Fruit fly (Drosophila melanogaster): Measurements from ENCODE around the gene p130CAS.

p130CAS gene

dm6 chr3L:223019-223902 is 70.6 kb downstream of the p130CAS start, which contains the start of the genes pyx and CG33229:
pyx (minus strand) TSS chr3L:223069.
CG33229 (plus strand) TSS chr3L:223852.
- no peak for TF ChIP-seq MESR4 (GFP tag; optimal IDR thresholded peaks at IDR 0.05)
- peak; percentile 77 for TF ChIP-seq CG4328 (GFP tag; optimal IDR thresholded peaks at IDR 0.05)
- peak; percentile 70 for TF ChIP-seq CG30431 (GFP tag; optimal IDR thresholded peaks at IDR 0.05)
- TF ChIP-seq CG13123 (GFP tag; optimal IDR thresholded peaks at IDR 0.05) = peak; percentile 79
- TF ChIP-seq CG4730 (GFP tag; IDR thresholded peaks at IDR 0.05) = peak; percentile 64
- TF ChIP-seq CG13894 (tag; optimal IDR thresholded peaks at IDR 0.05) = peak; percentile 88
- peak; percentile 35 for TF ChIP-seq CG17802 (tag; optimal IDR thresholded peaks at IDR 0.05)
- TF ChIP-seq Doc2 (GFP tag; IDR thresholded peaks at IDR 0.05) = 0 out of 2 replicates have a peak, but pooled peaks have one; percentile 45
- peak; percentile 87 for TF ChIP-seq CG9215 (GFP tag; IDR thresholded peaks at IDR 0.05)
- peak; percentile 79 for TF ChIP-seq sisA (GFP tag; IDR thresholded peaks at IDR 0.05)
- peak; percentile 62 for TF ChIP-seq tap (tag; optimal IDR thresholded peaks at IDR 0.05)
- TF ChIP-seq cas (GFP tag; IDR thresholded peaks at IDR 0.05) = peak; percentile 88
- TF ChIP-seq GATAe (GFP tag; conservative IDR thresholded peaks at IDR 0.05) = no peak
- TF ChIP-seq CG18599 (GFP tag; optimal IDR thresholded peaks at IDR 0.05) = peak; percentile 82
- TF ChIP-seq chif (GFP tag; optimal IDR thresholded peaks at IDR 0.05) = peak; percentile 73 to 79
- TF ChIP-seq inv (GFP tag; IDR thresholded peaks at IDR 0.05; ENCODE audit: partially characterized antibody) = no peak
- no peak for TF ChIP-seq usp (GFP tag; optimal IDR thresholded peaks at IDR 0.05)
- TF ChIP-seq CG8478 (optimal IDR thresholded peaks at IDR 0.05) = no peak
- TF ChIP-seq CG11085 (GFP tag; IDR thresholded peaks at IDR 0.05) = peak; percentile 72
- TF ChIP-seq ro (GFP tag; IDR thresholded peaks at IDR 0.05) = peak; percentile 44; the same call in 1 of the 2 replicates
- TF ChIP-seq mld (GFP tag; IDR thresholded peaks at IDR 0.05; ENCODE audit: partially characterized antibody) = no peak
- TF ChIP-seq CG10366 (GFP tag; IDR thresholded peaks at IDR 0.05) = peak; percentile 80
- peak; percentile 83 for TF ChIP-seq hkb (optimal IDR thresholded peaks at IDR 0.05)
- TF ChIP-seq hkb (GFP tag; IDR thresholded peaks at IDR 0.05) = peak; percentile 68
- peak; percentile 59 for TF ChIP-seq CG30020 (tag; optimal IDR thresholded peaks at IDR 0.05)
- TF ChIP-seq CG1024 (GFP tag; IDR thresholded peaks at IDR 0.05) = peak; percentile 55; the same call in 1 of the 2 replicates
- peak; percentile 71 to 84 for TF ChIP-seq Hr51 (GFP tag; optimal IDR thresholded peaks at IDR 0.05)
- TF ChIP-seq Tbp (GFP tag; optimal IDR thresholded peaks at IDR 0.05) = no peak
- peak; percentile 89 for TF ChIP-seq ind (GFP tag; optimal IDR thresholded peaks at IDR 0.05)
- TF ChIP-seq Chrac-16 (GFP tag; optimal IDR thresholded peaks at IDR 0.05) = peak; percentile 89
- TF ChIP-seq CG10209 (GFP tag; optimal IDR thresholded peaks at IDR 0.05) = peak; percentile 85
- 0 out of 3 replicates have a peak, but pooled peaks have one; percentile 46 for TF ChIP-seq HLH4C (GFP tag; IDR thresholded peaks at IDR 0.05; ENCODE audit: partially characterized antibody)
- TF ChIP-seq CG32767 (GFP tag; IDR thresholded peaks at IDR 0.05) = peak; percentile 8; the same call in 1 of the 2 replicates
- peak; percentile 75 for TF ChIP-seq PHDP (tag; optimal IDR thresholded peaks at IDR 0.05)
- peak; percentile 39 for TF ChIP-seq kah (GFP tag; optimal IDR thresholded peaks at IDR 0.05)
- TF ChIP-seq abd-A (tag; optimal IDR thresholded peaks at IDR 0.05) = no peak
- TF ChIP-seq Vsx1 (GFP tag; optimal IDR thresholded peaks at IDR 0.05) = no peak
- peak; percentile 76 for TF ChIP-seq vvl (GFP tag; IDR thresholded peaks at IDR 0.05)
- TF ChIP-seq dmrt11E (tag; optimal IDR thresholded peaks at IDR 0.05) = peak; percentile 68
- TF ChIP-seq Dref (GFP tag; IDR thresholded peaks at IDR 0.05) = peak; percentile 34
- TF ChIP-seq Oli (tag; optimal IDR thresholded peaks at IDR 0.05) = peak; percentile 87
- TF ChIP-seq z (GFP tag; IDR thresholded peaks at IDR 0.05) = no peak
- peak; percentile 59 for TF ChIP-seq trh (GFP tag; optimal IDR thresholded peaks at IDR 0.05)
- TF ChIP-seq cg (GFP tag; optimal IDR thresholded peaks at IDR 0.05) = no peak
- peak; percentile 93 for TF ChIP-seq B-H2 (GFP tag; optimal IDR thresholded peaks at IDR 0.05)
- peak; percentile 69 for TF ChIP-seq CG5953 (GFP tag; IDR thresholded peaks at IDR 0.05)
- TF ChIP-seq dysf (GFP tag; IDR thresholded peaks at IDR 0.05) = peak; percentile 91
- peak; percentile 78 for TF ChIP-seq Six4 (GFP tag; optimal IDR thresholded peaks at IDR 0.05)
- TF ChIP-seq pfk (GFP tag; optimal IDR thresholded peaks at IDR 0.05) = no peak

Measured in whole organism, embryonic.